Worm (Caenorhabditis elegans) whole organism, young adult: ENCODE results near the gene cul-4.
A peak's percentile ranks its signal among the peaks of the same experiment; 100 is the strongest.

Experiments used
- B0019.2 ChIP-seq: fragments of 200-800 bp; sonication (Bioruptor generic); conservative IDR thresholded peaks from 2 replicates; pipeline ENCODE4 v1.3.6; 2022; ENCODE audit warnings: missing genetic modification reagents, missing genetic modification characterization, missing compliant biosample characterization
- B0261.1 ChIP-seq: sonication (generic microtip); optimal IDR thresholded peaks from 2 replicates; lab custom pipeline; 2016; ENCODE audit warnings: mild to moderate bottlenecking, missing genetic modification characterization, moderate library complexity, missing compliant biosample characterization
- B0336.3 ChIP-seq: fragments of 200-800 bp; sonication (Bioruptor generic); IDR thresholded peaks from 2 replicates; pipeline ENCODE4 v1.3.6; 2022; ENCODE audit warnings: missing genetic modification characterization, missing compliant biosample characterization
- D2030.7 ChIP-seq: fragments of 200-800 bp; sonication (Bioruptor generic); IDR thresholded peaks from 2 replicates; pipeline ENCODE4 v1.3.6; 2022; ENCODE audit warnings: missing genetic modification reagents, missing genetic modification characterization, missing compliant biosample characterization
- F33H1.4 ChIP-seq: fragments of 200-800 bp; sonication (Bioruptor generic); IDR thresholded peaks from 2 replicates; pipeline ENCODE4 v1.3.6; 2022; ENCODE audit warnings: missing genetic modification reagents, missing genetic modification characterization, missing compliant biosample characterization
- F39B2.1 ChIP-seq: fragments of 200-800 bp; sonication (Bioruptor generic); IDR thresholded peaks from 2 replicates; pipeline ENCODE4 v1.3.6; 2022; ENCODE audit warnings: missing genetic modification reagents, missing genetic modification characterization, missing compliant biosample characterization
- F49E8.2 ChIP-seq: sonication (generic microtip); optimal IDR thresholded peaks from 3 replicates; lab custom pipeline; 2017; ENCODE audit warnings: missing genetic modification characterization, mild to moderate bottlenecking, missing compliant biosample characterization, antibody characterized with exemption, moderate library complexity; ENCODE audit not compliant: insufficient read depth
- F52B5.7 ChIP-seq: sonication (generic microtip); optimal IDR thresholded peaks from 2 replicates; lab custom pipeline; 2016; ENCODE audit warnings: mild to moderate bottlenecking, missing genetic modification characterization, missing compliant biosample characterization
- F55B11.4 ChIP-seq: sonication (generic microtip); optimal IDR thresholded peaks from 2 replicates; lab custom pipeline; 2016; ENCODE audit warnings: missing compliant biosample characterization, missing genetic modification characterization, borderline replicate concordance; ENCODE audit not compliant: insufficient read depth
- F57A8.1 ChIP-seq: fragments of 200-800 bp; sonication (Bioruptor generic); optimal IDR thresholded peaks from 2 replicates; lab custom pipeline; 2018; ENCODE audit warnings: mild to moderate bottlenecking, missing genetic modification characterization, moderate library complexity, missing compliant biosample characterization
- T26A5.8 ChIP-seq: sonication (generic microtip); optimal IDR thresholded peaks from 2 replicates; lab custom pipeline; 2016; ENCODE audit warnings: missing genetic modification characterization, missing compliant biosample characterization
- Y53G8AR.9 ChIP-seq: fragments of 200-800 bp; sonication (Bioruptor generic); conservative IDR thresholded peaks from 2 replicates; pipeline ENCODE4 v1.3.6; 2022; ENCODE audit warnings: missing genetic modification reagents, missing genetic modification characterization, missing compliant biosample characterization
- Y79H2A.3 ChIP-seq: fragments of 200-800 bp; sonication (Bioruptor generic); conservative IDR thresholded peaks from 2 replicates; pipeline ENCODE4 v1.3.6; 2022; ENCODE audit warnings: missing genetic modification reagents, missing genetic modification characterization, missing compliant biosample characterization
- attf-3 ChIP-seq: fragments of 200-800 bp; sonication (Bioruptor generic); conservative IDR thresholded peaks from 2 replicates; pipeline ENCODE4 v1.3.6; 2022; ENCODE audit warnings: missing genetic modification reagents, missing genetic modification characterization, missing compliant biosample characterization
- attf-6 ChIP-seq: fragments of 200-800 bp; sonication (Bioruptor generic); IDR thresholded peaks from 2 replicates; pipeline ENCODE4 v1.3.6; 2022; ENCODE audit warnings: missing genetic modification reagents, missing genetic modification characterization, missing compliant biosample characterization
- cebp-2 ChIP-seq: fragments of 200-800 bp; sonication (Bioruptor generic); IDR thresholded peaks from 2 replicates; pipeline ENCODE4 v1.3.6; 2022; ENCODE audit warnings: missing genetic modification characterization, missing compliant biosample characterization
- ceh-100 ChIP-seq: fragments of 200-800 bp; sonication (Bioruptor generic); IDR thresholded peaks from 2 replicates; pipeline ENCODE4 v1.3.6; 2022; ENCODE audit warnings: missing genetic modification reagents, missing genetic modification characterization, missing compliant biosample characterization
- ceh-27 ChIP-seq: fragments of 200-800 bp; sonication (Bioruptor generic); optimal IDR thresholded peaks from 2 replicates; lab custom pipeline; 2018; ENCODE audit warnings: mild to moderate bottlenecking, missing genetic modification characterization, moderate library complexity, missing compliant biosample characterization
- ceh-40 ChIP-seq: fragments of 200-800 bp; sonication (Bioruptor generic); IDR thresholded peaks from 2 replicates; pipeline ENCODE4 v1.3.6; 2022; ENCODE audit warnings: missing genetic modification characterization, missing compliant biosample characterization
- ceh-58 ChIP-seq: fragments of 200-800 bp; sonication (Bioruptor generic); IDR thresholded peaks from 2 replicates; pipeline ENCODE4 v1.3.6; 2022; ENCODE audit warnings: missing genetic modification characterization, missing compliant biosample characterization
- ceh-91 ChIP-seq: fragments of 200-800 bp; sonication (Bioruptor generic); IDR thresholded peaks from 2 replicates; pipeline ENCODE4 v1.3.6; 2022; ENCODE audit warnings: missing genetic modification reagents, missing genetic modification characterization, missing compliant biosample characterization
- chd-7 ChIP-seq: sonication (generic microtip); optimal IDR thresholded peaks from 2 replicates; lab custom pipeline; 2016; ENCODE audit warnings: mild to moderate bottlenecking, missing genetic modification characterization, moderate library complexity, missing compliant biosample characterization
- die-1 ChIP-seq: sonication (generic microtip); optimal IDR thresholded peaks from 2 replicates; lab custom pipeline; 2016; ENCODE audit warnings: missing genotype, mild to moderate bottlenecking, missing genetic modification characterization, missing compliant biosample characterization
- efl-1 ChIP-seq: fragments of 150-350 bp; optimal IDR thresholded peaks from 2 replicates; lab custom pipeline; 2014; ENCODE audit warnings: missing biosample characterization, missing genetic modification reagents, missing genetic modification characterization
- ekl-4 ChIP-seq: fragments of 200-800 bp; sonication (Bioruptor generic); IDR thresholded peaks from 2 replicates; pipeline ENCODE4 v1.3.6; 2022; ENCODE audit warnings: missing genetic modification reagents, missing genetic modification characterization, missing compliant biosample characterization
- hlh-12 ChIP-seq: sonication (generic microtip); optimal IDR thresholded peaks from 2 replicates; lab custom pipeline; 2016; ENCODE audit warnings: missing genetic modification characterization, missing compliant biosample characterization
- hmg-1.2 ChIP-seq: fragments of 200-800 bp; sonication (Bioruptor generic); IDR thresholded peaks from 2 replicates; pipeline ENCODE4 v1.3.6; 2022; ENCODE audit warnings: missing genetic modification reagents, missing genetic modification characterization, missing compliant biosample characterization
- hmg-20 ChIP-seq: fragments of 200-800 bp; sonication (Bioruptor generic); IDR thresholded peaks from 2 replicates; pipeline ENCODE4 v1.3.6; 2022; ENCODE audit warnings: missing genetic modification reagents, missing genetic modification characterization, missing compliant biosample characterization
- let-607 ChIP-seq, 2 experiments: fragments of 200-800 bp in 1 of 2; sonication (Bioruptor generic) in 1 of 2; sonication (generic microtip) in 1 of 2; optimal IDR thresholded peaks; 2 replicates each; lab custom pipeline; 2016 to 2018; ENCODE audit warnings: mild to moderate bottlenecking in 2 of 2, missing compliant biosample characterization in 2 of 2, missing genetic modification characterization in 2 of 2, moderate library complexity in 2 of 2, missing genotype in 1 of 2
- lin-35 ChIP-seq, 3 experiments: fragments of 150-350 bp in 2 of 3; sonication (generic microtip) in 1 of 3; optimal IDR thresholded peaks; 2 replicates each; lab custom pipeline; 2014 to 2018; ENCODE audit warnings: missing biosample characterization in 3 of 3, missing genetic modification characterization in 3 of 3, missing genetic modification reagents in 3 of 3
- lir-1 ChIP-seq: fragments of 200-800 bp; sonication (Bioruptor generic); conservative IDR thresholded peaks from 2 replicates; pipeline ENCODE4 v1.3.6; 2022; ENCODE audit warnings: missing genetic modification reagents, missing genetic modification characterization, missing compliant biosample characterization
- lsl-1 ChIP-seq: fragments of 200-800 bp; sonication (Bioruptor generic); optimal IDR thresholded peaks from 2 replicates; lab custom pipeline; 2018; ENCODE audit warnings: mild to moderate bottlenecking, missing genetic modification characterization, moderate library complexity, missing compliant biosample characterization
- madf-3 ChIP-seq: fragments of 200-800 bp; sonication (Bioruptor generic); IDR thresholded peaks from 2 replicates; pipeline ENCODE4 v1.3.6; 2022; ENCODE audit warnings: missing genetic modification reagents, missing genetic modification characterization, missing compliant biosample characterization
- nfya-1 ChIP-seq: sonication (generic microtip); optimal IDR thresholded peaks from 2 replicates; lab custom pipeline; 2017; ENCODE audit warnings: antibody characterized with exemption, missing compliant biosample characterization, missing genetic modification characterization, borderline replicate concordance; ENCODE audit not compliant: insufficient read depth
- nfyb-1 ChIP-seq: fragments of 200-800 bp; sonication (Bioruptor generic); IDR thresholded peaks from 2 replicates; pipeline ENCODE4 v1.3.6; 2022; ENCODE audit warnings: missing genetic modification reagents, missing genetic modification characterization, missing compliant biosample characterization
- nhr-80 ChIP-seq: sonication (generic microtip); optimal IDR thresholded peaks from 2 replicates; lab custom pipeline; 2016; ENCODE audit warnings: missing genetic modification characterization, missing compliant biosample characterization
- pbrm-1 ChIP-seq: fragments of 200-800 bp; sonication (Bioruptor generic); IDR thresholded peaks from 2 replicates; pipeline ENCODE4 v1.3.6; 2022; ENCODE audit warnings: missing genetic modification reagents, missing genetic modification characterization, missing compliant biosample characterization
- pha-4 ChIP-seq: fragments of 150-350 bp; sonication (generic microtip); optimal IDR thresholded peaks from 2 replicates; lab custom pipeline; 2014; ENCODE audit warnings: missing biosample characterization, missing genetic modification reagents, missing genetic modification characterization
- rcor-1 ChIP-seq: fragments of 200-800 bp; sonication (Bioruptor generic); IDR thresholded peaks from 2 replicates; pipeline ENCODE4 v1.3.6; 2022; ENCODE audit warnings: missing genetic modification reagents, missing genetic modification characterization, missing compliant biosample characterization
- sea-2 ChIP-seq: fragments of 200-800 bp; sonication (Bioruptor generic); IDR thresholded peaks from 2 replicates; pipeline ENCODE4 v1.3.6; 2022; ENCODE audit warnings: missing genetic modification characterization, missing compliant biosample characterization
- snpc-1.1 ChIP-seq: sonication (generic microtip); optimal IDR thresholded peaks from 2 replicates; lab custom pipeline; 2017; ENCODE audit warnings: missing genetic modification characterization, mild to moderate bottlenecking, missing compliant biosample characterization, antibody characterized with exemption, moderate library complexity, missing genotype, missing genetic modification reagents; ENCODE audit not compliant: insufficient read depth
- tbx-9 ChIP-seq: sonication (generic microtip); optimal IDR thresholded peaks from 2 replicates; lab custom pipeline; 2016; ENCODE audit warnings: borderline replicate concordance, missing genetic modification characterization, inconsistent platforms, missing compliant biosample characterization
- unc-62 ChIP-seq: fragments of 150-350 bp; optimal IDR thresholded peaks from 2 replicates; lab custom pipeline; 2014; ENCODE audit warnings: missing biosample characterization, missing genetic modification reagents, missing genetic modification characterization
- xnd-1 ChIP-seq: sonication (generic microtip); optimal IDR thresholded peaks from 2 replicates; lab custom pipeline; 2016; ENCODE audit warnings: missing genotype, missing genetic modification reagents, missing genetic modification characterization, missing compliant biosample characterization
- zfh-2 ChIP-seq: fragments of 200-800 bp; sonication (Bioruptor generic); conservative IDR thresholded peaks from 2 replicates; pipeline ENCODE4 v1.3.6; 2022; ENCODE audit warnings: missing genetic modification reagents, missing genetic modification characterization, missing compliant biosample characterization
- ztf-18 ChIP-seq: sonication (generic microtip); optimal IDR thresholded peaks from 2 replicates; lab custom pipeline; 2016; ENCODE audit warnings: missing genotype, mild to moderate bottlenecking, missing genetic modification characterization, missing compliant biosample characterization
- ztf-26 ChIP-seq: sonication (generic microtip); optimal IDR thresholded peaks from 2 replicates; lab custom pipeline; 2017; ENCODE audit warnings: missing genetic modification characterization, missing compliant biosample characterization
- ztf-28 ChIP-seq: fragments of 200-800 bp; sonication (Bioruptor generic); IDR thresholded peaks from 2 replicates; pipeline ENCODE4 v1.3.6; 2022; ENCODE audit warnings: missing genetic modification reagents, missing genetic modification characterization, missing compliant biosample characterization

Gene cul-4

ce11 chrII:7301670-7302151 is at the start of gene cul-4 (continued):
- TF ChIP-seq ztf-18 (tag; lab: Kevin White, UChicago) (peak; percentile 98), B0261.1 (tag; lab: Kevin White, UChicago) (no peak), Y79H2A.3 (GFP tag; lab: Robert Waterston, UW) (0 out of 2 replicates have a peak, but pooled peaks have one; percentile 16), xnd-1 (tag; lab: Kevin White, UChicago) (peak; percentile 97), nfyb-1 (GFP tag; lab: Robert Waterston, UW) (peak; percentile 69), pha-4 (no peak), ceh-91 (GFP tag; lab: Robert Waterston, UW) (peak; percentile 80), hlh-12 (tag; lab: Kevin White, UChicago) (no peak), B0336.3 (GFP tag; lab: Robert Waterston, UW) (peak; percentile 88), D2030.7 (peak; percentile 88), hmg-1.2 (GFP tag; lab: Robert Waterston, UW) (peak; percentile 85), F55B11.4 (tag; lab: Kevin White, UChicago) (no peak), lir-1 (GFP tag; lab: Robert Waterston, UW) (peak; percentile 37; the same call in 1 of the 2 replicates), nhr-80 (tag; lab: Kevin White, UChicago) (peak; percentile 22), F52B5.7 (tag; lab: Kevin White, UChicago) (no peak), T26A5.8 (tag; lab: Kevin White, UChicago) (no peak), hmg-20 (GFP tag; lab: Robert Waterston, UW) (0 out of 2 replicates have a peak, but pooled peaks have one; percentile 51), F49E8.2 (tag; lab: Kevin White, UChicago) (peak; percentile 63), chd-7 (tag; lab: Kevin White, UChicago) (no peak), ceh-27 (GFP tag; lab: Kevin White, UChicago) (peak; percentile 23), ztf-28 (GFP tag; lab: Robert Waterston, UW) (0 out of 2 replicates have a peak, but pooled peaks have one; percentile 63), F39B2.1 (no peak), cebp-2 (GFP tag; lab: Robert Waterston, UW) (no peak), ceh-58 (GFP tag; lab: Robert Waterston, UW) (no peak), ceh-100 (peak; percentile 74), snpc-1.1 (peak; percentile 79), ceh-40 (GFP tag; lab: Robert Waterston, UW) (no peak), Y53G8AR.9 (GFP tag; lab: Robert Waterston, UW) (peak; percentile 65; the same call in 1 of the 2 replicates), B0019.2 (GFP tag; lab: Robert Waterston, UW) (no peak), ekl-4 (GFP tag; lab: Robert Waterston, UW) (peak; percentile 73), nfya-1 (tag; lab: Kevin White, UChicago) (no peak), attf-6 (GFP tag; lab: Robert Waterston, UW) (peak; percentile 71), zfh-2 (no peak), let-607 (tag; optimal IDR thresholded peaks at IDR 0.05; lab: Kevin White, UChicago) (peak in 1 of 2 experiments; percentile 16), madf-3 (GFP tag; lab: Robert Waterston, UW) (peak; percentile 91), tbx-9 (tag; lab: Kevin White, UChicago) (no peak), attf-3 (GFP tag; lab: Robert Waterston, UW) (peak; percentile 71), die-1 (tag; lab: Kevin White, UChicago) (peak; percentile 0), F57A8.1 (GFP tag; lab: Kevin White, UChicago) (no peak), lsl-1 (GFP tag; lab: Kevin White, UChicago) (peak; percentile 94), rcor-1 (GFP tag; lab: Robert Waterston, UW) (peak; percentile 88), sea-2 (GFP tag; lab: Robert Waterston, UW) (no peak), lin-35 (GFP tag; optimal IDR thresholded peaks at IDR 0.05; lab: Kevin White, UChicago) (peak in 2 of 3 experiments; percentile 25 to 59), efl-1 (GFP tag; lab: Kevin White, UChicago) (peak; percentile 63), pbrm-1 (peak; percentile 86), ztf-26 (tag; lab: Kevin White, UChicago) (no peak), F33H1.4 (GFP tag; lab: Robert Waterston, UW) (peak; percentile 86), unc-62 (GFP tag; lab: Kevin White, UChicago) (no peak)
